Fruit fly (Drosophila melanogaster) whole organism, embryonic: Measurements from ENCODE around the gene Utx.

Experiments
- Aef1 ChIP-seq: fragments of 200-800 bp; sonication (Bioruptor generic); IDR thresholded peaks from 3 replicates; pipeline ENCODE4 v1.3.6; 2022; ENCODE audit warnings: missing biosample characterization, missing genetic modification characterization
- CG11696 ChIP-seq: fragments of 200-800 bp; sonication (Bioruptor generic); IDR thresholded peaks from 2 replicates; pipeline ENCODE4 v1.3.6; 2022; ENCODE audit warnings: missing biosample characterization, missing genetic modification characterization
- Gug ChIP-seq: fragments of 200-800 bp; sonication (Bioruptor generic); IDR thresholded peaks from 4 replicates; pipeline ENCODE4 v1.3.6; 2022; ENCODE audit warnings: missing biosample characterization, missing genetic modification characterization
- Hr3 ChIP-seq: fragments of 200-800 bp; sonication (Bioruptor generic); optimal IDR thresholded peaks from 3 replicates; lab custom pipeline; 2016; ENCODE audit warnings: missing biosample characterization, missing genetic modification characterization
- Hr39 ChIP-seq: fragments of >200 bp; optimal IDR thresholded peaks from 2 replicates; lab custom pipeline; 2017
- ase ChIP-seq: fragments of 200-800 bp; sonication (Bioruptor generic); IDR thresholded peaks from 3 replicates; pipeline ENCODE4 v1.3.6; 2022; ENCODE audit warnings: missing biosample characterization, missing genetic modification characterization
- sens ChIP-seq: fragments of 200-800 bp; sonication (Bioruptor generic); peaks from one replicate; lab custom pipeline; 2016; ENCODE audit warnings: missing biosample characterization, missing genetic modification characterization

dm6 chr2L:10321036-10321583 lies 42.5 kb upstream of the Utx start:
- no peak for TF ChIP-seq Hr39 (lab: Kevin White, UChicago)
- no peak for TF ChIP-seq Aef1 (GFP tag; lab: Robert Waterston, UW)
- TF ChIP-seq Gug (GFP tag; lab: Robert Waterston, UW) = peak; percentile 17; the same call in 1 of the 4 replicates
- TF ChIP-seq sens (GFP tag; lab: Kevin White, UChicago) = peak; percentile 57
- no peak for TF ChIP-seq Hr3 (GFP tag; lab: Kevin White, UChicago)
- no peak for TF ChIP-seq ase (GFP tag; lab: Robert Waterston, UW)
- TF ChIP-seq CG11696 = no peak
